Fruit fly (Drosophila melanogaster) whole organism, embryonic: ENCODE measurements around the gene Larp7.

Source experiments
- Atf6 ChIP-seq: fragments of 200-800 bp; sonication (Bioruptor generic); IDR thresholded peaks from 2 replicates; pipeline ENCODE4 v1.3.6; 2022; ENCODE audit warnings: missing biosample characterization, missing genetic modification characterization
- CG11398 ChIP-seq: fragments of 200-800 bp; sonication (Bioruptor generic); optimal IDR thresholded peaks from 2 replicates; lab custom pipeline; 2016; ENCODE audit warnings: missing biosample characterization, missing genetic modification characterization
- CG16779 ChIP-seq: fragments of 200-800 bp; sonication (Bioruptor generic); IDR thresholded peaks from 2 replicates; pipeline ENCODE4 v1.3.6; 2022; ENCODE audit warnings: missing biosample characterization, missing genetic modification characterization
- CG16863 ChIP-seq: fragments of 200-800 bp; sonication (Bioruptor generic); optimal IDR thresholded peaks from 3 replicates; lab custom pipeline; 2016; ENCODE audit warnings: missing biosample characterization, missing genetic modification characterization
- CG17328 ChIP-seq: fragments of 200-800 bp; sonication (Bioruptor generic); IDR thresholded peaks from 2 replicates; pipeline ENCODE4 v1.3.6; 2022; ENCODE audit warnings: missing biosample characterization, missing genetic modification characterization
- CG2129 ChIP-seq: fragments of 200-800 bp; sonication (Bioruptor generic); IDR thresholded peaks from 2 replicates; pipeline ENCODE4 v1.3.6; 2022; ENCODE audit warnings: missing biosample characterization, missing genetic modification characterization; ENCODE audit not compliant: partially characterized antibody
- CG30020 ChIP-seq: fragments of 200-800 bp; optimal IDR thresholded peaks from 2 replicates; lab custom pipeline; 2019; ENCODE audit warnings: missing biosample characterization, mild to moderate bottlenecking, missing genetic modification characterization, moderate library complexity
- CG32532 ChIP-seq: fragments of 200-800 bp; sonication (Bioruptor generic); IDR thresholded peaks from 2 replicates; pipeline ENCODE4 v1.3.6; 2022; ENCODE audit warnings: missing biosample characterization, missing genetic modification characterization
- CG3281 ChIP-seq: fragments of 200-800 bp; sonication (Bioruptor generic); optimal IDR thresholded peaks from 3 replicates; lab custom pipeline; 2017; ENCODE audit warnings: missing biosample characterization, mild to moderate bottlenecking, missing genetic modification characterization
- CG34376 ChIP-seq: fragments of 200-800 bp; sonication (Bioruptor generic); optimal IDR thresholded peaks from 2 replicates; lab custom pipeline; 2018; ENCODE audit warnings: missing biosample characterization, mild to moderate bottlenecking, missing genetic modification characterization
- CG3847 ChIP-seq: fragments of 200-800 bp; sonication (Bioruptor generic); IDR thresholded peaks from 2 replicates; pipeline ENCODE4 v1.3.6; 2022; ENCODE audit warnings: missing biosample characterization, missing genetic modification characterization
- CG4328 ChIP-seq: fragments of 200-800 bp; sonication (Bioruptor generic); optimal IDR thresholded peaks from 3 replicates; lab custom pipeline; 2017; ENCODE audit warnings: missing biosample characterization, missing genetic modification reagents, missing genetic modification characterization
- CG4360 ChIP-seq: fragments of 200-800 bp; sonication (Bioruptor generic); IDR thresholded peaks from 2 replicates; pipeline ENCODE4 v1.3.6; 2022; ENCODE audit warnings: missing biosample characterization, missing genetic modification characterization
- CG5953 ChIP-seq: fragments of 200-800 bp; sonication (Bioruptor generic); IDR thresholded peaks from 2 replicates; pipeline ENCODE4 v1.3.6; 2022; ENCODE audit warnings: missing biosample characterization, missing genetic modification characterization
- CG7271 ChIP-seq: fragments of 200-800 bp; sonication (Bioruptor generic); optimal IDR thresholded peaks from 2 replicates; lab custom pipeline; 2018; ENCODE audit warnings: missing biosample characterization, mild to moderate bottlenecking, missing genetic modification characterization, moderate library complexity
- CG7372 ChIP-seq: fragments of 200-800 bp; sonication (Bioruptor generic); IDR thresholded peaks from 2 replicates; pipeline ENCODE4 v1.3.6; 2022; ENCODE audit warnings: missing biosample characterization, missing genetic modification characterization
- CG8765 ChIP-seq: fragments of 200-800 bp; sonication (Bioruptor generic); IDR thresholded peaks from 2 replicates; pipeline ENCODE4 v1.3.6; 2022; ENCODE audit warnings: missing biosample characterization, missing genetic modification characterization
- CG8924 ChIP-seq: fragments of 200-800 bp; optimal IDR thresholded peaks from 3 replicates; lab custom pipeline; 2019; ENCODE audit warnings: missing biosample characterization, mild to moderate bottlenecking, missing genetic modification characterization, moderate library complexity
- CG9215 ChIP-seq: fragments of 200-800 bp; sonication (Bioruptor generic); IDR thresholded peaks from 2 replicates; pipeline ENCODE4 v1.3.6; 2022; ENCODE audit warnings: missing biosample characterization, missing genetic modification characterization
- Chrac-16 ChIP-seq: fragments of 200-800 bp; sonication (Bioruptor generic); optimal IDR thresholded peaks from 3 replicates; lab custom pipeline; 2016; ENCODE audit warnings: missing biosample characterization, missing genetic modification characterization
- Dek ChIP-seq: fragments of 200-800 bp; sonication (Bioruptor generic); optimal IDR thresholded peaks from 3 replicates; lab custom pipeline; 2019; ENCODE audit warnings: missing biosample characterization, mild to moderate bottlenecking, missing genetic modification characterization, moderate library complexity
- Dp ChIP-seq: fragments of 200-800 bp; sonication (Bioruptor generic); optimal IDR thresholded peaks from 2 replicates; lab custom pipeline; 2018; ENCODE audit warnings: missing biosample characterization, mild to moderate bottlenecking, missing genetic modification characterization, moderate library complexity
- Fer1 ChIP-seq: fragments of 200-800 bp; sonication (Bioruptor generic); optimal IDR thresholded peaks from 2 replicates; lab custom pipeline; 2017; ENCODE audit warnings: missing biosample characterization, mild to moderate bottlenecking, missing genetic modification characterization
- H15 ChIP-seq: fragments of 200-800 bp; sonication (Bioruptor generic); IDR thresholded peaks from 3 replicates; pipeline ENCODE4 v1.3.6; 2022; ENCODE audit warnings: missing biosample characterization, missing genetic modification characterization
- Hey ChIP-seq: fragments of 200-800 bp; sonication (Bioruptor generic); optimal IDR thresholded peaks from 3 replicates; lab custom pipeline; 2018; ENCODE audit warnings: missing biosample characterization, mild to moderate bottlenecking, missing genetic modification characterization
- MTF-1 ChIP-seq: fragments of 200-800 bp; sonication (Bioruptor generic); optimal IDR thresholded peaks from 2 replicates; lab custom pipeline; 2018; ENCODE audit warnings: missing biosample characterization, mild to moderate bottlenecking, missing genetic modification characterization, borderline replicate concordance
- Max ChIP-seq: fragments of 200-800 bp; sonication (Bioruptor generic); optimal IDR thresholded peaks from 2 replicates; lab custom pipeline; 2016; ENCODE audit warnings: missing biosample characterization, mild to moderate bottlenecking, missing genetic modification characterization
- Nf-YA ChIP-seq: fragments of 200-800 bp; sonication (Bioruptor generic); IDR thresholded peaks from 2 replicates; pipeline ENCODE4 v1.3.6; 2022; ENCODE audit warnings: missing biosample characterization, missing genetic modification characterization
- Sox100B ChIP-seq: fragments of 200-800 bp; sonication (Bioruptor generic); optimal IDR thresholded peaks from 3 replicates; lab custom pipeline; 2018; ENCODE audit warnings: missing biosample characterization, mild to moderate bottlenecking, missing genetic modification characterization
- Xbp1 ChIP-seq: fragments of 200-800 bp; sonication (Bioruptor generic); optimal IDR thresholded peaks from 3 replicates; lab custom pipeline; 2016; ENCODE audit warnings: missing biosample characterization, mild to moderate bottlenecking, missing genetic modification characterization
- caup ChIP-seq: fragments of 200-800 bp; sonication (Bioruptor generic); optimal IDR thresholded peaks from 3 replicates; lab custom pipeline; 2017; ENCODE audit warnings: missing biosample characterization, mild to moderate bottlenecking, missing genetic modification characterization, moderate library complexity; ENCODE audit not compliant: severe bottlenecking
- chn ChIP-seq: fragments of 200-800 bp; sonication (Bioruptor generic); optimal IDR thresholded peaks from 2 replicates; lab custom pipeline; 2016; ENCODE audit warnings: missing biosample characterization, missing genetic modification characterization
- cwo ChIP-seq: fragments of 200-800 bp; sonication (Bioruptor generic); optimal IDR thresholded peaks from 3 replicates; lab custom pipeline; 2017; ENCODE audit warnings: missing biosample characterization, missing genetic modification characterization, mild to moderate bottlenecking, moderate library complexity, missing genetic modification reagents
- fru ChIP-seq: fragments of >200 bp; optimal IDR thresholded peaks from 2 replicates; lab custom pipeline; 2017
- ftz-f1 ChIP-seq: fragments of 200-800 bp; sonication (Bioruptor generic); optimal IDR thresholded peaks from 2 replicates; lab custom pipeline; 2016; ENCODE audit warnings: missing biosample characterization, missing genetic modification characterization
- gce ChIP-seq: fragments of 200-800 bp; sonication (Bioruptor generic); IDR thresholded peaks from 3 replicates; pipeline ENCODE4 v1.3.6; 2022; ENCODE audit warnings: missing biosample characterization, missing genetic modification characterization
- gcm2 ChIP-seq: fragments of 200-800 bp; sonication (Bioruptor generic); optimal IDR thresholded peaks from 2 replicates; lab custom pipeline; 2016; ENCODE audit warnings: missing biosample characterization, missing genetic modification characterization
- grau ChIP-seq: fragments of 200-800 bp; optimal IDR thresholded peaks from 3 replicates; lab custom pipeline; 2019; ENCODE audit warnings: missing biosample characterization, mild to moderate bottlenecking, missing genetic modification characterization, moderate library complexity
- grn ChIP-seq: fragments of 200-800 bp; sonication (Bioruptor generic); optimal IDR thresholded peaks from 3 replicates; lab custom pipeline; 2017; ENCODE audit warnings: missing biosample characterization, missing genetic modification characterization
- gsb-n ChIP-seq: fragments of 200-800 bp; sonication (Bioruptor generic); optimal IDR thresholded peaks from 3 replicates; lab custom pipeline; 2018; ENCODE audit warnings: missing biosample characterization, mild to moderate bottlenecking, missing genetic modification characterization
- ham ChIP-seq: fragments of 200-800 bp; sonication (Bioruptor generic); IDR thresholded peaks from 2 replicates; pipeline ENCODE4 v1.3.6; 2022; ENCODE audit warnings: missing biosample characterization, missing genetic modification characterization
- ind ChIP-seq: fragments of 200-800 bp; sonication (Bioruptor generic); optimal IDR thresholded peaks from 3 replicates; lab custom pipeline; 2016; ENCODE audit warnings: missing biosample characterization, missing genetic modification characterization
- klu ChIP-seq: fragments of 200-800 bp; sonication (Bioruptor generic); IDR thresholded peaks from 2 replicates; pipeline ENCODE4 v1.3.6; 2022; ENCODE audit warnings: missing biosample characterization, missing genetic modification characterization
- lmd ChIP-seq: fragments of 200-800 bp; sonication (Bioruptor generic); IDR thresholded peaks from 2 replicates; pipeline ENCODE4 v1.3.6; 2022; ENCODE audit warnings: missing biosample characterization, missing genetic modification characterization
- lola ChIP-seq, 3 experiments: fragments of >200 bp in 2 of 3; fragments of 200-800 bp in 1 of 3; sonication (Bioruptor generic) in 1 of 3; optimal IDR thresholded peaks; 2 replicates each; lab custom pipeline; 2017 to 2019; ENCODE audit warnings: missing biosample characterization in 3 of 3, missing genetic modification characterization in 3 of 3, mild to moderate bottlenecking in 1 of 3, moderate library complexity in 1 of 3
- maf-S ChIP-seq: fragments of 200-800 bp; sonication (Bioruptor generic); optimal IDR thresholded peaks from 2 replicates; lab custom pipeline; 2016; ENCODE audit warnings: missing biosample characterization, missing genetic modification characterization
- pfk ChIP-seq: fragments of 200-800 bp; sonication (Bioruptor generic); optimal IDR thresholded peaks from 2 replicates; lab custom pipeline; 2018; ENCODE audit warnings: missing biosample characterization, mild to moderate bottlenecking, missing genetic modification characterization, moderate library complexity
- ro ChIP-seq: fragments of 200-800 bp; sonication (Bioruptor generic); IDR thresholded peaks from 2 replicates; pipeline ENCODE4 v1.3.6; 2022; ENCODE audit warnings: missing biosample characterization, missing genetic modification characterization
- slbo ChIP-seq: fragments of 200-800 bp; sonication (Bioruptor generic); IDR thresholded peaks from 2 replicates; pipeline ENCODE4 v1.3.6; 2022; ENCODE audit warnings: missing biosample characterization, missing genetic modification characterization
- vvl ChIP-seq: fragments of 200-800 bp; sonication (Bioruptor generic); IDR thresholded peaks from 2 replicates; pipeline ENCODE4 v1.3.6; 2022; ENCODE audit warnings: missing biosample characterization, missing genetic modification characterization
- wdn ChIP-seq: fragments of 200-800 bp; sonication (Bioruptor generic); IDR thresholded peaks from 2 replicates; pipeline ENCODE4 v1.3.6; 2022; ENCODE audit warnings: missing biosample characterization, missing genetic modification characterization
- zfh1 ChIP-seq: fragments of 200-800 bp; sonication (Bioruptor generic); IDR thresholded peaks from 3 replicates; pipeline ENCODE4 v1.3.6; 2022; ENCODE audit warnings: missing biosample characterization, missing genetic modification characterization

The Larp7 gene

dm6 chrX:9196362-9196761, 47.3 kb upstream of the Larp7 start, which contains the start of gene CG12118 (continued):
- TF ChIP-seq ind (GFP tag; lab: Kevin White, UChicago) (peak; percentile 80), MTF-1 (GFP tag; lab: Kevin White, UChicago) (no peak), CG9215 (GFP tag; lab: Robert Waterston, UW) (peak; percentile 60), CG30020 (tag; lab: Kevin White, UChicago) (peak; percentile 41), Atf6 (peak; percentile 79), gsb-n (peak; percentile 56), caup (GFP tag; lab: Kevin White, UChicago) (peak; percentile 62), Dp (GFP tag; lab: Kevin White, UChicago) (peak; percentile 87), gce (GFP tag; lab: Robert Waterston, UW) (no peak), gcm2 (peak; percentile 13), CG7372 (peak; percentile 77), CG32532 (GFP tag; lab: Robert Waterston, UW) (peak; percentile 82), ham (GFP tag; lab: Robert Waterston, UW) (peak; percentile 33; the same call in 1 of the 2 replicates), fru (lab: Kevin White, UChicago) (no peak), klu (peak; percentile 41; the same call in 1 of the 2 replicates), Xbp1 (GFP tag; lab: Kevin White, UChicago) (peak; percentile 90), H15 (peak; percentile 71), Fer1 (GFP tag; lab: Kevin White, UChicago) (peak; percentile 70), CG8924 (tag; lab: Kevin White, UChicago) (peak; percentile 63), lmd (GFP tag; lab: Robert Waterston, UW) (peak; percentile 68), CG4328 (GFP tag; lab: Kevin White, UChicago) (peak; percentile 45), CG3847 (GFP tag; lab: Robert Waterston, UW) (peak; percentile 80), lola (GFP tag; optimal IDR thresholded peaks at IDR 0.05; lab: Kevin White, UChicago) (peak in 1 of 3 experiments; percentile 75), CG2129 (GFP tag; lab: Robert Waterston, UW) (peak; percentile 84), CG16863 (GFP tag; lab: Kevin White, UChicago) (peak; percentile 14), CG5953 (0 out of 2 replicates have a peak, but pooled peaks have one; percentile 10), slbo (GFP tag; lab: Robert Waterston, UW) (peak; percentile 94), CG7271 (tag; lab: Kevin White, UChicago) (peak; percentile 3), ro (GFP tag; lab: Robert Waterston, UW) (no peak), CG3281 (GFP tag; lab: Kevin White, UChicago) (peak; percentile 47), CG11398 (GFP tag; lab: Kevin White, UChicago) (no peak), Chrac-16 (peak; percentile 86), Dek (tag; lab: Kevin White, UChicago) (peak; percentile 62), chn (GFP tag; lab: Kevin White, UChicago) (peak; percentile 57), CG8765 (GFP tag; lab: Robert Waterston, UW) (0 out of 2 replicates have a peak, but pooled peaks have one; percentile 10)

DNA sequence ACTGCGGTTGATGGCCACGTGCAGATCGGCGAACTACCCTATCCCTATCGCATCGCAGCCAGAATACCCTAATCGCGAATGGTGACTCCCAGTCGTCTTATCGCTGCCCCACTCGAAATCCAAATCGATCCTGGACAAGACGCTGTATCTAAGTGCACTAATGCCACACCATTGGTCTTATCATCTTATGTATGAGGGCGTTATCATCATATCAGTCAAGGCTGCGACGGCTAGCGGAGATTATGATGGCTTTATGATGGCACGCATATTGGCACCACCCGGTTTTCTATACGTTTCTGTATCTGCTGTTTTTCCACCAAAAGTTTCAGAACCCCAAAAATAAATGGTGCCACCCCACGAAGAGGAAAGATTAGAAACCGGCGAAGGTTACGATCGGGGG, 43.4 kb upstream of the Larp7 start:
- TF ChIP-seq pfk (no peak), zfh1 (GFP tag; lab: Robert Waterston, UW) (no peak), Max (GFP tag; lab: Kevin White, UChicago) (no peak), vvl (GFP tag; lab: Robert Waterston, UW) (no peak), grn (GFP tag; lab: Kevin White, UChicago) (peak; percentile 84), Sox100B (no peak), CG16779 (GFP tag; lab: Robert Waterston, UW) (no peak), CG3847 (GFP tag; lab: Robert Waterston, UW) (no peak), CG4360 (no peak), CG8924 (tag; lab: Kevin White, UChicago) (no peak), wdn (GFP tag; lab: Robert Waterston, UW) (no peak), Xbp1 (GFP tag; lab: Kevin White, UChicago) (no peak), CG34376 (peak; percentile 70), ftz-f1 (GFP tag; lab: Kevin White, UChicago) (peak; percentile 74), klu (no peak), Hey (tag; lab: Kevin White, UChicago) (peak; percentile 0), grau (tag; lab: Kevin White, UChicago) (no peak), Nf-YA (no peak), maf-S (GFP tag; lab: Kevin White, UChicago) (no peak), cwo (GFP tag; lab: Kevin White, UChicago) (peak; percentile 20), CG7271 (tag; lab: Kevin White, UChicago) (no peak), CG17328 (GFP tag; lab: Robert Waterston, UW) (no peak)
